Fruit fly (Drosophila melanogaster): Measurements from ENCODE around the gene CG14811.

DNA sequence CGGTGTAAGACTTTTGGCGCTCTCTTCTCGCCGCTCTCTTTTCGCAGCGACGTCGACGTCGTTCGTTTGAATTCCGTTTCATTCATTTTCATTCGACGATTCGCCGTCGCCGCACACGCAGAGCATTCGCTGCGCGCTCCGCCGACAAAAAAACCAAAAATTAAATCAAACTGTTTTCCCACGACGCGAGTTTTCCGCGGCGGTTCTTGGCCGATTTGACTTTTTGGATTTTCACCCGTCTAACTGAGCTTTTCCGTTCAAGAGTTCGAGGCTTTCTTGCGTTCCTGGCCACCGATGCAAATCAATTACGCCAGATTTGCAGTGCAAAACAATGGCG is 9.0 kb upstream of the CG14811 start:
- TF ChIP-seq CG14441 (GFP tag; IDR thresholded peaks at IDR 0.05) (no peak), slp2 (GFP tag; optimal IDR thresholded peaks at IDR 0.05) (no peak), CG10147 (GFP tag; optimal IDR thresholded peaks at IDR 0.05) (no peak), Sin3A (optimal IDR thresholded peaks at IDR 0.05) (no peak), Blimp-1 (GFP tag; optimal IDR thresholded peaks at IDR 0.05) (no peak), CG32767 (GFP tag; IDR thresholded peaks at IDR 0.05) (no peak), salm (tag; optimal IDR thresholded peaks at IDR 0.05) (no peak), CG10565 (GFP tag; optimal IDR thresholded peaks at IDR 0.05) (no peak)
